Fruit fly (Drosophila melanogaster): ENCODE results near the gene Tim9a.

Gene Tim9a

DNA sequence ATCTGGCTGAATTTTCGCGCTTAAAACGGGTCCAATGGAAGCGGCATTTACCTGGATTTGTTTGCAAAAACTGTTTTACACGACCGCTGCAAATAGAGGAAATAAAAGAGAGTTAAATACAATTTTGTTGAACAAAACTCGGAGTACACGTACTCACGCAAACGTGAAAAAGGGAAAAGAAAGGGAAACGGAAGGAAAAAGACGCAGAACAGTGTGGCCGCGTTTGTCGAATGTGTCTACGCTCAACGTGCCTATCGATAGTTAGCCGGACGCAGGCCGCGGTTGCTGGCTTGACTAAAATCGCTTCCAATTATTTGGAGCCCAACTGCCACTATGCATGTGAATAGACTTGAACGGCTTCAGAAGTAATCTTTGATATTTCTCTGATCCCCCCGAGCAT, 47.6 kb upstream of the Tim9a start, which contains the start of gene RpS15Aa (continued):
- no peak for TF ChIP-seq hth (optimal IDR thresholded peaks at IDR 0.05)
- TF ChIP-seq Trl (optimal IDR thresholded peaks at IDR 0.05), result no peak
- TF ChIP-seq Trl (GFP tag; optimal IDR thresholded peaks at IDR 0.05), result peak; percentile 88
- TF ChIP-seq ssp (GFP tag; IDR thresholded peaks at IDR 0.05), result peak; percentile 70
- peak; percentile 63 for TF ChIP-seq Dip3 (GFP tag; optimal IDR thresholded peaks at IDR 0.05)
- TF ChIP-seq Jarid2 (GFP tag; optimal IDR thresholded peaks at IDR 0.05), result peak; percentile 56
- peak; percentile 81 for TF ChIP-seq ranshi (GFP tag; IDR thresholded peaks at IDR 0.05)
- no peak for TF ChIP-seq CG7745 (tag; optimal IDR thresholded peaks at IDR 0.05)
- peak; percentile 67 for TF ChIP-seq Bgb (GFP tag; IDR thresholded peaks at IDR 0.05; ENCODE audit: partially characterized antibody)
- peak; percentile 92 for TF ChIP-seq Rfx (GFP tag; IDR thresholded peaks at IDR 0.05)
- TF ChIP-seq Hmr (GFP tag; optimal IDR thresholded peaks at IDR 0.05), result peak; percentile 84
- peak; percentile 27 for TF ChIP-seq CG12155 (GFP tag; optimal IDR thresholded peaks at IDR 0.05)
- TF ChIP-seq CG14667 (GFP tag; IDR thresholded peaks at IDR 0.05), result peak; percentile 70
- peak; percentile 1 for TF ChIP-seq yki (optimal IDR thresholded peaks at IDR 0.05)
- TF ChIP-seq schlank (tag; optimal IDR thresholded peaks at IDR 0.05), result peak; percentile 74
- peak; percentile 11 for TF ChIP-seq Sry-β (GFP tag; optimal IDR thresholded peaks at IDR 0.05)
- peak; percentile 60 for TF ChIP-seq CG9797 (GFP tag; optimal IDR thresholded peaks at IDR 0.05)
- peak; percentile 68 for TF ChIP-seq CG10654 (GFP tag; optimal IDR thresholded peaks at IDR 0.05)
- peak; percentile 76 for TF ChIP-seq Opbp (GFP tag; IDR thresholded peaks at IDR 0.05; ENCODE audit: partially characterized antibody)
- peak; percentile 66 for TF ChIP-seq Dad (GFP tag; optimal IDR thresholded peaks at IDR 0.05)
- no peak for TF ChIP-seq lov (optimal IDR thresholded peaks at IDR 0.05)
- peak; percentile 90 for TF ChIP-seq lov (GFP tag; IDR thresholded peaks at IDR 0.05)
- TF ChIP-seq CHES-1-like (GFP tag; optimal IDR thresholded peaks at IDR 0.05), result peak; percentile 85
- TF ChIP-seq cad (GFP tag; optimal IDR thresholded peaks at IDR 0.05), result no peak
- TF ChIP-seq nerfin-1 (tag; optimal IDR thresholded peaks at IDR 0.05), result peak; percentile 35
- no peak for TF ChIP-seq lola (GFP tag; optimal IDR thresholded peaks at IDR 0.05)
- TF ChIP-seq CG32532 (GFP tag; IDR thresholded peaks at IDR 0.05), result peak; percentile 85
- TF ChIP-seq rib (GFP tag; IDR thresholded peaks at IDR 0.05), result peak; percentile 84
- TF ChIP-seq bigmax (GFP tag; optimal IDR thresholded peaks at IDR 0.05), result peak; percentile 38
- TF ChIP-seq H2.0 (GFP tag; IDR thresholded peaks at IDR 0.05), result peak; percentile 78
- TF ChIP-seq toy (GFP tag; IDR thresholded peaks at IDR 0.05), result 0 out of 2 replicates have a peak, but pooled peaks have one; percentile 44
- peak; percentile 85 for TF ChIP-seq CG1603 (tag; optimal IDR thresholded peaks at IDR 0.05)
- TF ChIP-seq lilli (GFP tag; optimal IDR thresholded peaks at IDR 0.05), result peak; percentile 35
- TF ChIP-seq slou (GFP tag; optimal IDR thresholded peaks at IDR 0.05), result peak; percentile 59
- peak; percentile 44 for TF ChIP-seq CG30403 (GFP tag; optimal IDR thresholded peaks at IDR 0.05)
- no peak for TF ChIP-seq Elba2 (GFP tag; optimal IDR thresholded peaks at IDR 0.05)
- TF ChIP-seq Vsx1 (GFP tag; optimal IDR thresholded peaks at IDR 0.05), result peak; percentile 54
- TF ChIP-seq gfzf (GFP tag; optimal IDR thresholded peaks at IDR 0.05), result peak; percentile 81
- TF ChIP-seq da (GFP tag; optimal IDR thresholded peaks at IDR 0.05), result peak; percentile 36
- peak; percentile 87 for TF ChIP-seq HHEX (GFP tag; optimal IDR thresholded peaks at IDR 0.05)
- no peak for TF ChIP-seq CG3838 (GFP tag; optimal IDR thresholded peaks at IDR 0.05)
- peak; percentile 34 for TF ChIP-seq grn (GFP tag; optimal IDR thresholded peaks at IDR 0.05)
- TF ChIP-seq Neu2 (GFP tag; optimal IDR thresholded peaks at IDR 0.05; ENCODE audit: borderline replicate concordance), result peak; percentile 47
- no peak for TF ChIP-seq CG15073 (GFP tag; optimal IDR thresholded peaks at IDR 0.05)
- TF ChIP-seq NfI (GFP tag; optimal IDR thresholded peaks at IDR 0.05), result peak; percentile 89
- TF ChIP-seq CG18619 (GFP tag; optimal IDR thresholded peaks at IDR 0.05), result peak; percentile 85
- peak; percentile 41 for TF ChIP-seq dmrt11E (tag; optimal IDR thresholded peaks at IDR 0.05)
- peak; percentile 70 for TF ChIP-seq CG13624 (GFP tag; optimal IDR thresholded peaks at IDR 0.05)
- peak; percentile 76 for TF ChIP-seq luna (GFP tag; optimal IDR thresholded peaks at IDR 0.05)
- peak; percentile 58 for TF ChIP-seq CG17829 (tag; optimal IDR thresholded peaks at IDR 0.05)
- peak; percentile 60 for TF ChIP-seq CG7839 (tag; optimal IDR thresholded peaks at IDR 0.05)
- peak; percentile 81 for TF ChIP-seq CG9727 (GFP tag; optimal IDR thresholded peaks at IDR 0.05)
